Fruit fly (Drosophila melanogaster) Kc167 (cell line): ENCODE measurements around the gene Pten.

Experiments used
- Myc ChIP-seq: fragments of >200 bp; optimal IDR thresholded peaks from 2 replicates; lab custom pipeline; 2017; ENCODE audit warnings: missing external identifiers
- Sin3A ChIP-seq: fragments of >200 bp; optimal IDR thresholded peaks from 2 replicates; lab custom pipeline; 2018; ENCODE audit warnings: missing external identifiers
- h ChIP-seq: fragments of >200 bp; optimal IDR thresholded peaks from 3 replicates; lab custom pipeline; 2018; ENCODE audit warnings: missing external identifiers
- insv ChIP-seq: fragments of >200 bp; optimal IDR thresholded peaks from 3 replicates; lab custom pipeline; 2018; ENCODE audit warnings: missing external identifiers
- psq ChIP-seq: fragments of >200 bp; optimal IDR thresholded peaks from 2 replicates; lab custom pipeline; 2017; ENCODE audit warnings: missing external identifiers

DNA sequence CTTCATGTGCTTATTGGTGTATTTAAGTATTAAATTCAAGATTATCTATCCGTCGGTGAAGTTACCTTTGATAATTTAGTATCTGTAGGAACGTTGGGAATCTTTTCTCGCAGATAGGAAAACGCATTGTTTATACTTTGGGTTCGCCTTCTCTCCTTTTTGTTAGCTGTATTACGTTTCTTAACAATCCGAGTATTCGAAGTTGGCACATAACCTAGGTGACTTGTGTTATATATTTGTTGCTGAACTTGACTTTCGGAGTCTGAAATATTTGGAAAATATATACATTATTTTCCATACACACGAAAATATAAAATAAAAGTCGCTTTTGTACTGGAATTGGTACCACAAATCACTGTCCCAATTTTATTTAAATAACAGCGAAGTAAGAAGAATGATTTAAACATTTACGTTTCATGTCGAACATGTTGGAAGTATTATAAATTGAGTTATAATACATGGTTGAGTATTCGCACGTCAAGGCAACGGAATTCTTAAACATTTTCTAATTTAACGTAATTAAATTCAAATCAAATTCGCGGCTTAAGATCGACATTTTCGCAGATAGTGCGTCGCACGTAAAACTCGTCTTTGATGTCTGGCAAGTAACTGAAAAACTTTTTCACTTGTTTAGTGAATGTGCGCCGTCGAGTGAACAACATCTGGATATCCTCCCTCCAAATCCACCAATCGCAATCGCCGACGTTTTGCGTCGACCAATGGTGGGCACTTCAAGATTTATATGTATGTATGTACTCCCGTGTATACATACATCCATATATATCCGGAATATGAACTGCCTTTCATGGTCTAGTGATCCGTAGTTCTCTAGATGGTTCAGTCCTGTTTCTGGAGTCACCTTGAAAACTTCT lies 34.2 kb upstream of the Pten start, which contains the start of gene Hand:
- no peak for TF ChIP-seq h
- TF ChIP-seq Sin3A (lab: Kevin White, UChicago) = no peak
- no peak for TF ChIP-seq Myc
- no peak for TF ChIP-seq insv (lab: Kevin White, UChicago)
- TF ChIP-seq psq (lab: Kevin White, UChicago) = no peak
